Worm (Caenorhabditis elegans) whole organism, mixed stage, embryonic: Measurements from ENCODE around the gene K09F5.4.

ENCODE experiments used
- M03D4.4 ChIP-seq: sonication (generic microtip); optimal IDR thresholded peaks from 2 replicates; lab custom pipeline; 2017; ENCODE audit warnings: mild to moderate bottlenecking, missing genetic modification characterization, missing compliant biosample characterization
- bed-3 ChIP-seq: fragments of 200-800 bp; sonication (Bioruptor generic); optimal IDR thresholded peaks from 3 replicates; lab custom pipeline; 2018; ENCODE audit warnings: mild to moderate bottlenecking, missing genetic modification characterization, moderate library complexity, missing compliant biosample characterization
- blmp-1 ChIP-seq: fragments of 150-350 bp; optimal IDR thresholded peaks from 2 replicates; lab custom pipeline; 2014; ENCODE audit warnings: missing biosample characterization, missing genetic modification characterization
- ceh-39 ChIP-seq: fragments of 150-350 bp; optimal IDR thresholded peaks from 2 replicates; lab custom pipeline; 2014; ENCODE audit warnings: missing biosample characterization, missing genetic modification characterization
- ceh-83 ChIP-seq: fragments of 200-800 bp; sonication (Bioruptor generic); optimal IDR thresholded peaks from 2 replicates; lab custom pipeline; 2018; ENCODE audit warnings: mild to moderate bottlenecking, missing genetic modification characterization, missing compliant biosample characterization
- ces-1 ChIP-seq: fragments of 150-350 bp; optimal IDR thresholded peaks from 2 replicates; lab custom pipeline; 2014; ENCODE audit warnings: missing biosample characterization, missing genetic modification reagents, missing genetic modification characterization
- cnd-1 ChIP-seq: fragments of 200-800 bp; sonication (Bioruptor generic); optimal IDR thresholded peaks from 2 replicates; lab custom pipeline; 2018; ENCODE audit warnings: mild to moderate bottlenecking, missing genetic modification characterization, missing compliant biosample characterization
- drap-1 ChIP-seq: fragments of 200-800 bp; sonication (Bioruptor generic); optimal IDR thresholded peaks from 3 replicates; lab custom pipeline; 2018; ENCODE audit warnings: mild to moderate bottlenecking, missing genetic modification characterization, missing compliant biosample characterization
- ham-2 ChIP-seq: fragments of 200-800 bp; sonication (Bioruptor generic); optimal IDR thresholded peaks from 2 replicates; lab custom pipeline; 2018; ENCODE audit warnings: mild to moderate bottlenecking, missing genetic modification characterization, missing compliant biosample characterization
- hlh-1 ChIP-seq: fragments of 150-350 bp; optimal IDR thresholded peaks from 2 replicates; lab custom pipeline; 2014; ENCODE audit warnings: missing biosample characterization, missing genetic modification reagents, missing genetic modification characterization
- lin-13 ChIP-seq: fragments of 150-350 bp; optimal IDR thresholded peaks from 2 replicates; lab custom pipeline; 2014; ENCODE audit warnings: missing biosample characterization, missing genetic modification characterization
- lin-32 ChIP-seq: fragments of 200-800 bp; sonication (Bioruptor generic); optimal IDR thresholded peaks from 2 replicates; lab custom pipeline; 2018; ENCODE audit warnings: mild to moderate bottlenecking, missing genetic modification characterization, missing compliant biosample characterization
- lsy-2 ChIP-seq: fragments of 150-350 bp; optimal IDR thresholded peaks from 2 replicates; lab custom pipeline; 2014; ENCODE audit warnings: missing biosample characterization, missing genetic modification characterization
- mab-5 ChIP-seq: fragments of 150-350 bp; optimal IDR thresholded peaks from 2 replicates; lab custom pipeline; 2014; ENCODE audit warnings: missing biosample characterization, missing genetic modification characterization
- mep-1 ChIP-seq: fragments of 150-350 bp; optimal IDR thresholded peaks from 2 replicates; lab custom pipeline; 2017; ENCODE audit warnings: missing biosample characterization, missing genetic modification reagents, missing genetic modification characterization, inconsistent platforms
- mls-2 ChIP-seq: sonication (generic microtip); optimal IDR thresholded peaks from 2 replicates; lab custom pipeline; 2016; ENCODE audit warnings: mild to moderate bottlenecking, missing genetic modification characterization, moderate library complexity, missing compliant biosample characterization
- nhr-12 ChIP-seq: fragments of 150-350 bp; optimal IDR thresholded peaks from 2 replicates; lab custom pipeline; 2014; ENCODE audit warnings: missing biosample characterization, missing genetic modification characterization
- nhr-2 ChIP-seq: fragments of 150-350 bp; optimal IDR thresholded peaks from 2 replicates; lab custom pipeline; 2014; ENCODE audit warnings: missing biosample characterization, missing genetic modification characterization
- nhr-28 ChIP-seq: fragments of 150-350 bp; optimal IDR thresholded peaks from 2 replicates; lab custom pipeline; 2014; ENCODE audit warnings: missing biosample characterization, missing genetic modification characterization
- nhr-76 ChIP-seq: sonication (generic microtip); optimal IDR thresholded peaks from 2 replicates; lab custom pipeline; 2017; ENCODE audit warnings: missing biosample characterization, missing genetic modification characterization
- pha-4 ChIP-seq: fragments of 150-350 bp; optimal IDR thresholded peaks from 2 replicates; lab custom pipeline; 2018; ENCODE audit warnings: missing biosample characterization, missing genetic modification reagents, missing genetic modification characterization
- sem-2 ChIP-seq: fragments of 200-800 bp; sonication (Bioruptor generic); optimal IDR thresholded peaks from 2 replicates; lab custom pipeline; 2018; ENCODE audit warnings: mild to moderate bottlenecking, missing genetic modification characterization, missing compliant biosample characterization
- snpc-4 ChIP-seq: fragments of 150-350 bp; optimal IDR thresholded peaks from 2 replicates; lab custom pipeline; 2014; ENCODE audit warnings: missing biosample characterization, missing genetic modification characterization
- sptf-1 ChIP-seq: sonication (generic microtip); optimal IDR thresholded peaks from 2 replicates; lab custom pipeline; 2017; ENCODE audit warnings: mild to moderate bottlenecking, missing genetic modification characterization, moderate library complexity, missing compliant biosample characterization
- tbx-8 ChIP-seq: fragments of 200-800 bp; sonication (Bioruptor generic); optimal IDR thresholded peaks from 2 replicates; lab custom pipeline; 2018; ENCODE audit warnings: mild to moderate bottlenecking, missing genetic modification characterization, moderate library complexity, missing compliant biosample characterization
- unc-120 ChIP-seq: sonication (generic microtip); optimal IDR thresholded peaks from 2 replicates; lab custom pipeline; 2017; ENCODE audit warnings: missing genetic modification characterization, missing compliant biosample characterization; ENCODE audit not compliant: poor library complexity, severe bottlenecking
- unc-39 ChIP-seq: fragments of 150-350 bp; optimal IDR thresholded peaks from 2 replicates; lab custom pipeline; 2014; ENCODE audit warnings: missing biosample characterization, missing genetic modification characterization
- unc-62 ChIP-seq: fragments of 150-350 bp; optimal IDR thresholded peaks from 2 replicates; lab custom pipeline; 2014; ENCODE audit warnings: missing biosample characterization, missing genetic modification reagents, missing genetic modification characterization
- zip-8 ChIP-seq: fragments of 150-350 bp; optimal IDR thresholded peaks from 2 replicates; lab custom pipeline; 2014; ENCODE audit warnings: missing biosample characterization, missing genetic modification characterization
- ztf-11 ChIP-seq: fragments of 150-350 bp; optimal IDR thresholded peaks from 2 replicates; lab custom pipeline; 2014; ENCODE audit warnings: missing biosample characterization, missing genetic modification characterization

Gene K09F5.4

DNA sequence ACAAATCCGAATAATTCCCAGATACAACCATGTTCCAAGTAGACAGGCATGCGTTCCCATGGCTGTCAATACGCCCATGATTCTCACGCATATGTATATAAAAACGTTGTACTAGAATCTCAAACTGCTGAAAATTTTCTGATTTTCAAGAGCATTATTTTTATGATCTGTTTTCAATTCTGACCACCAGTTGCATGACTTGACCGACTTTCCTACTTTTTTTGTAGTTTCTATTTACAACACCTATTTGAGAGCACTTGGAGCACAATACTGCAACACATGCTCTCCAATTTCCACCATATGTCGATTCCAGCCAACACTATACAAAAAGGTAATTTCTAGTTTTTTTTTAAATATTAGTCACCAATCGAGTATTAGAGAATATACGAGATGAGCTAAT lies 33.4 kb upstream of the K09F5.4 start, which contains the start of gene ref-2:
ref-2 (plus strand) TSS at position 301 of the 400 bp plus-strand sequence.
- no peak for TF ChIP-seq zip-8 (tag; lab: Kevin White, UChicago)
- TF ChIP-seq ceh-39 (tag; lab: Kevin White, UChicago) = no peak
- no peak for TF ChIP-seq ztf-11
- TF ChIP-seq ceh-83 (GFP tag; lab: Kevin White, UChicago) = no peak
- TF ChIP-seq lin-13 (tag; lab: Kevin White, UChicago) = no peak
- TF ChIP-seq mab-5 (tag; lab: Kevin White, UChicago) = no peak
- no peak for TF ChIP-seq nhr-2 (tag; lab: Kevin White, UChicago)
- no peak for TF ChIP-seq bed-3 (GFP tag; lab: Kevin White, UChicago)

DNA sequence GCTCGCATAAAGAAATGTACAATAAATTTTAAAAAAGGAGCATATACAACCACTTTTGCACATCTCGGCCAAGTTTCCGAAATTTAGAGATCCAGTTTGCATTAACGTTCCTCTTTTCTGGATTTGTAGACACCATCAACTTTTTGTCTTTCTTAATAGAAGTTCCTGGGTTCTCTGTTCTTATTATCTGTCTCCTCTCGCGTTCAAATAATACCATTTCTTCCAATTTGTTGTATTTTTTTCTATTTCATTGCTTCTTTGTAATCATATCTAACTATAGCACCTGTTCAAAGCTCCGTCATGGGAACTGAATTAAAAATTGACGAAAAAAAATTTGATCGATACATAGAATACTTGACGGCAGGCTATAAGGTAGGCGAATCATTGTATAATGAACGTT lies 28.8 kb upstream of the K09F5.4 start, which contains the start of gene K09F5.1:
K09F5.1 (plus strand) TSS at position 301 of the 400 bp plus-strand sequence.
- TF ChIP-seq nhr-2 (tag; lab: Kevin White, UChicago) = no peak

DNA sequence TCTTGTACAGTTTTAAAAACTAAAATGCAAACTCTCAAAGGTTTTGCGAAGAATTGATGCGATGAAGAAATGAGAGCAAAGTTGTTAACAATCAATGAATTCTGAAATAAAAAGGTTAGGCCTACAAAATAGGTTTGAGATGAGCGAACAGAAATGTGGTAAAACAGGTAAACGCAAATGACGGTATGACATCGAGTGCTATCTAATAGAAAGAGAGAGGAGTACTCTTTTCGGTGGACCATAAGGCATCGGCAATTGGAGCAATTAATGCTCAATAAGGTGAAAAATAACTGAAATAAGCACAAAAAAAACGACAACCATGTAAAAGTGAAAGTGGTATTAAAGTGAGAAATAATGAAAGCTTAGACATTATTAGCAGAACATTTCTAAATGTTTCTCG lies 25.6 kb upstream of the K09F5.4 start, which contains the start of gene set-12:
set-12 (minus strand) TSS at position 101 of the 400 bp plus-strand sequence.
- TF ChIP-seq unc-62 (GFP tag; lab: Kevin White, UChicago) (no peak), drap-1 (GFP tag; lab: Kevin White, UChicago) (no peak), nhr-2 (tag; lab: Kevin White, UChicago) (no peak), lin-13 (tag; lab: Kevin White, UChicago) (no peak), snpc-4 (tag; lab: Kevin White, UChicago) (no peak), ceh-39 (tag; lab: Kevin White, UChicago) (no peak), lsy-2 (tag; lab: Kevin White, UChicago) (no peak), ces-1 (GFP tag; lab: Kevin White, UChicago) (no peak), lin-32 (GFP tag; lab: Kevin White, UChicago) (no peak), ceh-83 (GFP tag; lab: Kevin White, UChicago) (no peak), ham-2 (GFP tag; lab: Kevin White, UChicago) (no peak), unc-39 (tag; lab: Kevin White, UChicago) (no peak), tbx-8 (GFP tag; lab: Kevin White, UChicago) (no peak), M03D4.4 (tag; lab: Kevin White, UChicago) (no peak), cnd-1 (tag; lab: Kevin White, UChicago) (no peak), hlh-1 (tag; lab: Kevin White, UChicago) (no peak), sem-2 (GFP tag; lab: Kevin White, UChicago) (no peak)

- no peak for TF ChIP-seq ceh-83 (GFP tag; lab: Kevin White, UChicago)
- no peak for TF ChIP-seq lin-13 (tag; lab: Kevin White, UChicago)
- TF ChIP-seq pha-4 (tag; lab: Kevin White, UChicago) = no peak
- no peak for TF ChIP-seq nhr-12 (tag; lab: Kevin White, UChicago)
- no peak for TF ChIP-seq mep-1 (tag; lab: Kevin White, UChicago)
- TF ChIP-seq nhr-28 (tag; lab: Kevin White, UChicago) = no peak
- TF ChIP-seq mls-2 (tag; lab: Kevin White, UChicago) = no peak
- no peak for TF ChIP-seq blmp-1
- TF ChIP-seq ces-1 (GFP tag; lab: Kevin White, UChicago) = no peak
- no peak for TF ChIP-seq nhr-76 (tag; lab: Kevin White, UChicago)
- no peak for TF ChIP-seq sptf-1 (tag; lab: Kevin White, UChicago)
- TF ChIP-seq unc-120 (tag; lab: Kevin White, UChicago) = no peak
Measured at ce11 chrX:7733571-7733970, 23.0 kb upstream of the K09F5.4 start.

- TF ChIP-seq snpc-4 (tag; lab: Kevin White, UChicago) (no peak), hlh-1 (tag; lab: Kevin White, UChicago) (no peak), drap-1 (GFP tag; lab: Kevin White, UChicago) (no peak), nhr-28 (tag; lab: Kevin White, UChicago) (no peak), nhr-12 (tag; lab: Kevin White, UChicago) (no peak), mep-1 (tag; lab: Kevin White, UChicago) (no peak), tbx-8 (GFP tag; lab: Kevin White, UChicago) (no peak), mab-5 (tag; lab: Kevin White, UChicago) (no peak)
- TF ChIP-seq, all 35 proteins: peak for 0
Measured at ce11 chrX:7727601-7728000, 17.1 kb upstream of the K09F5.4 start, which contains the start of gene vit-1. Gene vit-1 (plus strand): TSS chrX:7727889.
